Fruit fly (Drosophila melanogaster) S2 (cell line): ENCODE results near the gene pie.
A peak's percentile ranks its signal among the peaks of the same experiment; 100 is the strongest.

Source experiments
- CG8478 ChIP-seq: fragments of >200 bp; optimal IDR thresholded peaks from 2 replicates; lab custom pipeline; 2018
- CTCF ChIP-seq, 2 experiments: fragments of >200 bp; optimal IDR thresholded peaks; 2 replicates each; lab custom pipeline; 2018

Gene pie

dm6 chr2L:10395035-10395434, 27.5 kb downstream of the pie start:
- TF ChIP-seq CTCF (optimal IDR thresholded peaks at IDR 0.05; lab: Kevin White, UChicago) (no peak), CG8478 (lab: Kevin White, UChicago) (no peak)

dm6 chr2L:10393467-10393866, 29.1 kb downstream of the pie start:
- TF ChIP-seq CTCF (optimal IDR thresholded peaks at IDR 0.05; lab: Kevin White, UChicago) = no peak

- TF ChIP-seq CG8478 (lab: Kevin White, UChicago) (no peak), CTCF (optimal IDR thresholded peaks at IDR 0.05; lab: Kevin White, UChicago) (peak in 1 of 2 experiments; percentile 51)
Measured at dm6 chr2L:10387869-10388726, 34.5 kb downstream of the pie start, which contains the start of gene da. da (plus strand) TSS chr2L:10388105.

dm6 chr2L:10386824-10387223, 35.8 kb downstream of the pie start:
- no peak for TF ChIP-seq CG8478 (lab: Kevin White, UChicago)
- TF ChIP-seq CTCF (optimal IDR thresholded peaks at IDR 0.05; lab: Kevin White, UChicago) = no peak

- no peak for TF ChIP-seq CTCF (optimal IDR thresholded peaks at IDR 0.05; lab: Kevin White, UChicago)
- no peak for TF ChIP-seq CG8478 (lab: Kevin White, UChicago)
Measured at dm6 chr2L:10386208-10386805, 36.3 kb downstream of the pie start, which contains the start of the genes Cdk1 and mRpS7. Cdk1 (minus strand) TSS chr2L:10386262. mRpS7 (plus strand) TSS chr2L:10386662.

dm6 chr2L:10381890-10382450, 40.6 kb downstream of the pie start, which contains the start of gene CG5096:
CG5096 (plus strand) TSS chr2L:10382263.
- TF ChIP-seq CG8478 (lab: Kevin White, UChicago) (no peak), CTCF (optimal IDR thresholded peaks at IDR 0.05; lab: Kevin White, UChicago) (no peak)

dm6 chr2L:10379865-10380264, 42.7 kb downstream of the pie start, which contains the start of gene gny:
gny (plus strand) TSS chr2L:10380103.
- TF ChIP-seq CTCF (optimal IDR thresholded peaks at IDR 0.05; lab: Kevin White, UChicago) = peak; percentile 12 to 32
- no peak for TF ChIP-seq CG8478 (lab: Kevin White, UChicago)

dm6 chr2L:10378631-10379030, 43.9 kb downstream of the pie start:
- TF ChIP-seq CG8478 (lab: Kevin White, UChicago) (no peak), CTCF (optimal IDR thresholded peaks at IDR 0.05; lab: Kevin White, UChicago) (no peak)

dm6 chr2L:10376276-10376675, 46.3 kb downstream of the pie start:
- TF ChIP-seq CTCF (optimal IDR thresholded peaks at IDR 0.05; lab: Kevin White, UChicago) (no peak), CG8478 (lab: Kevin White, UChicago) (no peak)

dm6 chr2L:10375464-10376236, 46.9 kb downstream of the pie start, which contains the start of the genes CG33303 and dpr19:
CG33303 (minus strand) TSS chr2L:10375757.
dpr19 (plus strand) TSS chr2L:10376168.
- TF ChIP-seq CG8478 (lab: Kevin White, UChicago) = no peak
- TF ChIP-seq CTCF (optimal IDR thresholded peaks at IDR 0.05; lab: Kevin White, UChicago) = no peak

dm6 chr2L:10373605-10374269, 48.8 kb downstream of the pie start, which contains the start of gene rho-5:
rho-5 (minus strand) TSS chr2L:10373900.
- TF ChIP-seq CG8478 (lab: Kevin White, UChicago) = no peak
- no peak for TF ChIP-seq CTCF (optimal IDR thresholded peaks at IDR 0.05; lab: Kevin White, UChicago)

dm6 chr2L:10372297-10372696, 50.3 kb downstream of the pie start:
- no peak for TF ChIP-seq CG8478 (lab: Kevin White, UChicago)
- no peak for TF ChIP-seq CTCF (optimal IDR thresholded peaks at IDR 0.05; lab: Kevin White, UChicago)
